Fruit fly (Drosophila melanogaster) whole organism, embryonic: Measurements from ENCODE around the gene Tbcd.

Experiments used
- Atf3 ChIP-seq: fragments of 200-800 bp; sonication (Bioruptor generic); optimal IDR thresholded peaks from 3 replicates; lab custom pipeline; 2016; ENCODE audit warnings: missing biosample characterization, missing genetic modification characterization
- CG11696 ChIP-seq: fragments of 200-800 bp; sonication (Bioruptor generic); IDR thresholded peaks from 2 replicates; pipeline ENCODE4 v1.3.6; 2022; ENCODE audit warnings: missing biosample characterization, missing genetic modification characterization
- CG12391 ChIP-seq: fragments of 200-800 bp; sonication (Bioruptor generic); optimal IDR thresholded peaks from 3 replicates; lab custom pipeline; 2018; ENCODE audit warnings: missing biosample characterization, mild to moderate bottlenecking, missing genetic modification characterization, moderate library complexity
- CG15073 ChIP-seq: fragments of 200-800 bp; sonication (Bioruptor generic); optimal IDR thresholded peaks from 2 replicates; lab custom pipeline; 2016; ENCODE audit warnings: missing biosample characterization, missing genetic modification characterization
- CG15601 ChIP-seq: fragments of 200-800 bp; sonication (Bioruptor generic); optimal IDR thresholded peaks from 3 replicates; lab custom pipeline; 2019; ENCODE audit warnings: missing biosample characterization, mild to moderate bottlenecking, missing genetic modification characterization, moderate library complexity
- CG1603 ChIP-seq: fragments of 200-800 bp; sonication (Bioruptor generic); optimal IDR thresholded peaks from 2 replicates; lab custom pipeline; 2019; ENCODE audit warnings: missing biosample characterization, mild to moderate bottlenecking, missing genetic modification characterization, moderate library complexity
- CG16815 ChIP-seq: fragments of 200-800 bp; sonication (Bioruptor generic); optimal IDR thresholded peaks from 3 replicates; lab custom pipeline; 2017; ENCODE audit warnings: missing biosample characterization, mild to moderate bottlenecking, missing genetic modification characterization
- CG17359 ChIP-seq: fragments of 200-800 bp; sonication (Bioruptor generic); optimal IDR thresholded peaks from 3 replicates; lab custom pipeline; 2018; ENCODE audit warnings: missing biosample characterization, mild to moderate bottlenecking, missing genetic modification characterization, moderate library complexity
- CG17385 ChIP-seq: fragments of 200-800 bp; sonication (Bioruptor generic); optimal IDR thresholded peaks from 3 replicates; lab custom pipeline; 2018; ENCODE audit warnings: missing biosample characterization, mild to moderate bottlenecking, missing genetic modification characterization
- CG17829 ChIP-seq: fragments of 200-800 bp; optimal IDR thresholded peaks from 2 replicates; lab custom pipeline; 2019; ENCODE audit warnings: missing biosample characterization, mild to moderate bottlenecking, missing genetic modification characterization, moderate library complexity
- CG18011 ChIP-seq: fragments of 200-800 bp; sonication (Bioruptor generic); optimal IDR thresholded peaks from 2 replicates; lab custom pipeline; 2017; ENCODE audit warnings: missing biosample characterization, missing genetic modification characterization, mild to moderate bottlenecking, moderate library complexity, missing genotype
- CG18262 ChIP-seq: fragments of 200-800 bp; optimal IDR thresholded peaks from 3 replicates; lab custom pipeline; 2019; ENCODE audit warnings: missing biosample characterization, mild to moderate bottlenecking, missing genetic modification characterization, moderate library complexity
- CG18476 ChIP-seq: fragments of 200-800 bp; sonication (Bioruptor generic); optimal IDR thresholded peaks from 2 replicates; lab custom pipeline; 2016; ENCODE audit warnings: missing biosample characterization, mild to moderate bottlenecking, missing genetic modification characterization
- CG42726 ChIP-seq: fragments of 200-800 bp; sonication (Bioruptor generic); IDR thresholded peaks from 2 replicates; pipeline ENCODE4 v1.3.6; 2022; ENCODE audit warnings: missing biosample characterization, missing genetic modification characterization; ENCODE audit not compliant: partially characterized antibody
- CG43689 ChIP-seq: fragments of 200-800 bp; sonication (Bioruptor generic); IDR thresholded peaks from 2 replicates; pipeline ENCODE4 v1.3.6; 2022; ENCODE audit warnings: missing biosample characterization, missing genetic modification characterization
- CG8388 ChIP-seq: fragments of 200-800 bp; sonication (Bioruptor generic); optimal IDR thresholded peaks from 2 replicates; lab custom pipeline; 2019; ENCODE audit warnings: missing biosample characterization, mild to moderate bottlenecking, missing genetic modification characterization, moderate library complexity
- CG9609 ChIP-seq: fragments of 200-800 bp; sonication (Bioruptor generic); optimal IDR thresholded peaks from 3 replicates; lab custom pipeline; 2016; ENCODE audit warnings: missing biosample characterization, missing genetic modification characterization
- Chrac-16 ChIP-seq: fragments of 200-800 bp; sonication (Bioruptor generic); optimal IDR thresholded peaks from 3 replicates; lab custom pipeline; 2016; ENCODE audit warnings: missing biosample characterization, missing genetic modification characterization
- Dad ChIP-seq: fragments of 200-800 bp; sonication (Bioruptor generic); optimal IDR thresholded peaks from 3 replicates; lab custom pipeline; 2016; ENCODE audit warnings: missing biosample characterization, missing genetic modification characterization
- H15 ChIP-seq: fragments of 200-800 bp; sonication (Bioruptor generic); IDR thresholded peaks from 3 replicates; pipeline ENCODE4 v1.3.6; 2022; ENCODE audit warnings: missing biosample characterization, missing genetic modification characterization
- HHEX ChIP-seq: fragments of 200-800 bp; sonication (Bioruptor generic); optimal IDR thresholded peaks from 3 replicates; lab custom pipeline; 2017; ENCODE audit warnings: missing biosample characterization, mild to moderate bottlenecking, missing genetic modification characterization, missing genetic modification reagents
- HLH3B ChIP-seq: fragments of 200-800 bp; sonication (Bioruptor generic); IDR thresholded peaks from 2 replicates; pipeline ENCODE4 v1.3.6; 2022; ENCODE audit warnings: missing biosample characterization, missing genetic modification characterization
- HLH54F ChIP-seq: fragments of 200-800 bp; sonication (Bioruptor generic); optimal IDR thresholded peaks from 3 replicates; lab custom pipeline; 2016; ENCODE audit warnings: missing biosample characterization, missing genetic modification characterization
- Hmx ChIP-seq: fragments of 200-800 bp; sonication (Bioruptor generic); optimal IDR thresholded peaks from 2 replicates; lab custom pipeline; 2016; ENCODE audit warnings: missing biosample characterization, missing genetic modification characterization
- MBD-R2 ChIP-seq: fragments of 200-800 bp; sonication (Bioruptor generic); IDR thresholded peaks from 2 replicates; pipeline ENCODE4 v1.3.6; 2022; ENCODE audit warnings: missing biosample characterization, missing genetic modification characterization
- Mad ChIP-seq: fragments of 200-800 bp; sonication (Bioruptor generic); optimal IDR thresholded peaks from 2 replicates; lab custom pipeline; 2016; ENCODE audit warnings: missing biosample characterization, missing genetic modification characterization
- Nf-YB ChIP-seq: fragments of 200-800 bp; sonication (Bioruptor generic); optimal IDR thresholded peaks from 3 replicates; lab custom pipeline; 2019; ENCODE audit warnings: missing biosample characterization, mild to moderate bottlenecking, missing genetic modification characterization, moderate library complexity
- NfI ChIP-seq: fragments of 200-800 bp; sonication (Bioruptor generic); optimal IDR thresholded peaks from 3 replicates; lab custom pipeline; 2018; ENCODE audit warnings: missing biosample characterization, mild to moderate bottlenecking, missing genetic modification characterization, moderate library complexity
- Taf1 ChIP-seq: fragments of 200-800 bp; sonication (Bioruptor generic); IDR thresholded peaks from 2 replicates; pipeline ENCODE4 v1.3.6; 2022; ENCODE audit warnings: missing biosample characterization, missing genetic modification characterization
- Xrp1 ChIP-seq: fragments of 200-800 bp; sonication (Bioruptor generic); IDR thresholded peaks from 2 replicates; pipeline ENCODE4 v1.3.6; 2022; ENCODE audit warnings: missing biosample characterization, missing genetic modification characterization
- ab ChIP-seq: fragments of 200-800 bp; sonication (Bioruptor generic); optimal IDR thresholded peaks from 2 replicates; lab custom pipeline; 2016; ENCODE audit warnings: missing biosample characterization, missing genetic modification characterization
- aop ChIP-seq: fragments of 200-800 bp; sonication (Bioruptor generic); IDR thresholded peaks from 2 replicates; pipeline ENCODE4 v1.3.6; 2022; ENCODE audit warnings: missing biosample characterization, missing genetic modification characterization
- ash1 ChIP-seq: fragments of 200-800 bp; sonication (Bioruptor generic); optimal IDR thresholded peaks from 2 replicates; lab custom pipeline; 2018; ENCODE audit warnings: missing biosample characterization, mild to moderate bottlenecking, missing genetic modification characterization
- cato ChIP-seq: fragments of 200-800 bp; sonication (Bioruptor generic); optimal IDR thresholded peaks from 2 replicates; lab custom pipeline; 2016; ENCODE audit warnings: missing biosample characterization, missing genetic modification characterization, borderline replicate concordance
- dysf ChIP-seq: fragments of 200-800 bp; sonication (Bioruptor generic); IDR thresholded peaks from 3 replicates; pipeline ENCODE4 v1.3.6; 2022; ENCODE audit warnings: missing biosample characterization, missing genetic modification characterization
- fru ChIP-seq: fragments of >200 bp; optimal IDR thresholded peaks from 2 replicates; lab custom pipeline; 2017
- gcm ChIP-seq: fragments of 200-800 bp; sonication (Bioruptor generic); optimal IDR thresholded peaks from 2 replicates; lab custom pipeline; 2019; ENCODE audit warnings: missing biosample characterization, mild to moderate bottlenecking, missing genetic modification characterization, moderate library complexity
- jumu ChIP-seq: fragments of 200-800 bp; sonication (Bioruptor generic); optimal IDR thresholded peaks from 3 replicates; lab custom pipeline; 2016; ENCODE audit warnings: missing biosample characterization, missing genetic modification characterization
- oc ChIP-seq: fragments of 200-800 bp; sonication (Bioruptor generic); optimal IDR thresholded peaks from 2 replicates; lab custom pipeline; 2018; ENCODE audit warnings: missing biosample characterization, mild to moderate bottlenecking, missing genetic modification characterization, moderate library complexity
- psq ChIP-seq: fragments of 200-800 bp; sonication (Bioruptor generic); optimal IDR thresholded peaks from 2 replicates; lab custom pipeline; 2017; ENCODE audit warnings: missing biosample characterization, missing genetic modification characterization
- row ChIP-seq: fragments of 200-800 bp; sonication (Bioruptor generic); IDR thresholded peaks from 3 replicates; pipeline ENCODE4 v1.3.6; 2022; ENCODE audit warnings: missing biosample characterization, missing genetic modification characterization
- sisA ChIP-seq: fragments of 200-800 bp; sonication (Bioruptor generic); IDR thresholded peaks from 2 replicates; pipeline ENCODE4 v1.3.6; 2022; ENCODE audit warnings: missing biosample characterization, missing genetic modification characterization
- sqz ChIP-seq: fragments of 200-800 bp; sonication (Bioruptor generic); optimal IDR thresholded peaks from 3 replicates; lab custom pipeline; 2018; ENCODE audit warnings: missing biosample characterization, mild to moderate bottlenecking, missing genetic modification characterization
- sr ChIP-seq: fragments of 200-800 bp; sonication (Bioruptor generic); IDR thresholded peaks from 3 replicates; pipeline ENCODE4 v1.3.6; 2022; ENCODE audit warnings: missing biosample characterization, missing genetic modification characterization
- twi ChIP-seq: fragments of 200-800 bp; optimal IDR thresholded peaks from 2 replicates; lab custom pipeline; 2019; ENCODE audit warnings: missing biosample characterization, mild to moderate bottlenecking, missing genetic modification characterization, moderate library complexity
- tx ChIP-seq: fragments of 200-800 bp; sonication (Bioruptor generic); optimal IDR thresholded peaks from 2 replicates; lab custom pipeline; 2016; ENCODE audit warnings: missing biosample characterization, missing genetic modification characterization
- zen2 ChIP-seq: fragments of 200-800 bp; sonication (Bioruptor generic); IDR thresholded peaks from 3 replicates; pipeline ENCODE4 v1.3.6; 2022; ENCODE audit warnings: missing biosample characterization, missing genetic modification characterization; ENCODE audit not compliant: partially characterized antibody

The Tbcd gene

DNA sequence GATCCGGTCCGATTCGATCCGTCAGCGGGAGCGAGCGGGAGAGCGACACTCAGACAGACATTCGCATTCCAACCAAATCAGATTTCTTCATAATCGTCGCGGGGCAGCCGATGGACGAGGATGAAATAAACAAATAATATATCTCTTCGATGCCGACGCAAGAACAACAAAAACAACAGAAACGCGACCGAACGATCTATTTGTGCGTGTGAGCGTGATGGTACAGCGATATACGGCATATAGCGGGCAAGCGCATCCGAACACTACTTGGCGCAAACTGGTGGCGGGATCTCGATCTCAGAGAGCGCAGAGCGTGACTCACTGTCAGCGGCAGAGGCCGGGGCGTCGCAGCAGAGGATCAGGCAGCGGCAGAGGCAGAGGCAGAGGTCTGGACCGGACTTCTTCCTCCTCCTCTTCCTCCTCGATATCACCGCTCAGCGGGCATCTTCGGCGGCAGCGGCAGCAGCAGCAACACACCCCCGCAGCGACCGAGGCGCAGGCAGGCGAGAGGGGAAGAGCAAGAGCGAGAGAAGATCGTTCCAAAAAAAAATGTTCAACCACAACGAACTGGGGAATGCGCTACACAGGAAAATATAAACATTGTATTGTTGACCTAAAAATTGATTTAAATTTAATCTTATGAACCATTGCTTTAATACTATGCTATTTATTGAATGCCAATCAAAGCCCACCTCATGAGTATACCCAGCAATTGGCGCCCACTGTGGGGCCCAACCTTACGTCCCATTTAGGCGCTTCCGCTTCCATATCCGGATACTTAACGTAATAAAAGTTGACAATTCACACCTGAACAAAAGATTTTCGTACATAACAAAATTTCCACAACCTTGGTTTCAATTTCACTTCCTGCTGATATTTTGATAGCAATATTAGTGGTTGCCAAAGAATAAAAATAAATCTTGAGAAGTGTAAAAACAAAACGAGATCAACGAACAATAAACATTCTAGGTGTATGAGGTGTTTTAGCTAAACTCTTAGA is 14.2 kb downstream of the Tbcd start (continued):
- TF ChIP-seq zen2 = no peak
- TF ChIP-seq dysf = peak; percentile 51; the same call in 2 of the 3 replicates
- TF ChIP-seq sqz (GFP tag; lab: Kevin White, UChicago) = peak; percentile 94
- no peak for TF ChIP-seq CG18011 (GFP tag; lab: Kevin White, UChicago)
- TF ChIP-seq NfI (GFP tag; lab: Kevin White, UChicago) = peak; percentile 27
- TF ChIP-seq CG1603 (tag; lab: Kevin White, UChicago) = no peak
- peak; percentile 1 for TF ChIP-seq tx (GFP tag; lab: Kevin White, UChicago)
- TF ChIP-seq CG42726 (GFP tag; lab: Robert Waterston, UW) = 0 out of 2 replicates have a peak, but pooled peaks have one; percentile 34
- TF ChIP-seq CG17359 (tag; lab: Kevin White, UChicago) = peak; percentile 33
- peak; percentile 49 for TF ChIP-seq CG9609
- peak; percentile 29 for TF ChIP-seq HHEX (GFP tag; lab: Kevin White, UChicago)
- TF ChIP-seq gcm (GFP tag; lab: Kevin White, UChicago) = no peak
- peak; percentile 2 for TF ChIP-seq Atf3
- TF ChIP-seq CG12391 (tag; lab: Kevin White, UChicago) = peak; percentile 65
- TF ChIP-seq CG15601 (tag; lab: Kevin White, UChicago) = peak; percentile 45
- no peak; the same call in 1 of the 2 replicates for TF ChIP-seq MBD-R2 (GFP tag; lab: Robert Waterston, UW)
- TF ChIP-seq CG11696 (GFP tag; lab: Robert Waterston, UW) = 0 out of 2 replicates have a peak, but pooled peaks have one; percentile 20
- no peak for TF ChIP-seq Nf-YB (GFP tag; lab: Kevin White, UChicago)
- peak; percentile 16 for TF ChIP-seq Mad
- TF ChIP-seq fru = no peak
- no peak for TF ChIP-seq H15 (GFP tag; lab: Robert Waterston, UW)
- TF ChIP-seq CG18262 (tag; lab: Kevin White, UChicago) = peak; percentile 74
- TF ChIP-seq Xrp1 = peak; percentile 47
- TF ChIP-seq CG17385 = peak; percentile 54
- TF ChIP-seq ash1 = no peak
- TF ChIP-seq CG15073 (GFP tag; lab: Kevin White, UChicago) = no peak
- TF ChIP-seq sisA (GFP tag; lab: Robert Waterston, UW) = peak; percentile 53; the same call in 1 of the 2 replicates
- peak; percentile 20 for TF ChIP-seq twi
- TF ChIP-seq oc (tag; lab: Kevin White, UChicago) = no peak
- TF ChIP-seq Dad (GFP tag; lab: Kevin White, UChicago) = no peak
- TF ChIP-seq HLH3B (GFP tag; lab: Robert Waterston, UW) = peak; percentile 39; the same call in 1 of the 2 replicates
- peak; percentile 34 for TF ChIP-seq HLH54F (GFP tag; lab: Kevin White, UChicago)
- TF ChIP-seq CG43689 (GFP tag; lab: Robert Waterston, UW) = peak; percentile 37; the same call in 1 of the 2 replicates
- TF ChIP-seq psq (GFP tag; lab: Kevin White, UChicago) = peak; percentile 47
- TF ChIP-seq row (GFP tag; lab: Robert Waterston, UW) = peak; percentile 83
- TF ChIP-seq Taf1 (GFP tag; lab: Robert Waterston, UW) = 0 out of 2 replicates have a peak, but pooled peaks have one; percentile 36
- TF ChIP-seq ab (GFP tag; lab: Kevin White, UChicago) = peak; percentile 47
- peak; percentile 48 for TF ChIP-seq CG18476 (GFP tag; lab: Kevin White, UChicago)
- peak; percentile 30 for TF ChIP-seq Chrac-16 (GFP tag; lab: Kevin White, UChicago)
- TF ChIP-seq CG8388 (GFP tag; lab: Kevin White, UChicago) = peak; percentile 11
- TF ChIP-seq CG17829 = peak; percentile 6
- TF ChIP-seq Hmx (GFP tag; lab: Kevin White, UChicago) = peak; percentile 37
- TF ChIP-seq aop = peak; percentile 100
- peak; percentile 28 for TF ChIP-seq jumu (GFP tag; lab: Kevin White, UChicago)
- peak; percentile 19 for TF ChIP-seq cato
- peak; percentile 76 for TF ChIP-seq CG16815
- TF ChIP-seq sr = peak; percentile 99
